Worm (Caenorhabditis elegans) whole organism, young adult: Measurements from ENCODE around the gene skr-3.

Experiments used
- B0336.3 ChIP-seq: fragments of 200-800 bp; sonication (Bioruptor generic); IDR thresholded peaks from 2 replicates; pipeline ENCODE4 v1.3.6; 2022; ENCODE audit warnings: missing genetic modification characterization, missing compliant biosample characterization
- C06A6.2 ChIP-seq: fragments of 200-800 bp; sonication (Bioruptor generic); conservative IDR thresholded peaks from 2 replicates; pipeline ENCODE4 v1.3.6; 2022; ENCODE audit warnings: missing genetic modification characterization, missing compliant biosample characterization
- F10E7.11 ChIP-seq: sonication (generic microtip); optimal IDR thresholded peaks from 2 replicates; lab custom pipeline; 2017; ENCODE audit warnings: mild to moderate bottlenecking, missing genetic modification characterization, moderate library complexity, missing compliant biosample characterization
- K12H6.12 ChIP-seq: fragments of 200-800 bp; sonication (Bioruptor generic); optimal IDR thresholded peaks from 2 replicates; lab custom pipeline; 2018; ENCODE audit warnings: mild to moderate bottlenecking, missing genetic modification characterization, missing compliant biosample characterization
- akir-1 ChIP-seq: fragments of 200-800 bp; sonication (Bioruptor generic); optimal IDR thresholded peaks from 2 replicates; lab custom pipeline; 2018; ENCODE audit warnings: mild to moderate bottlenecking, missing genetic modification characterization, moderate library complexity, missing compliant biosample characterization
- ama-1 ChIP-seq, 3 experiments: fragments of 150-350 bp in 1 of 3; sonication (generic microtip) in 2 of 3; optimal IDR thresholded peaks; 2 replicates each; lab custom pipeline; 2014 to 2018; ENCODE audit warnings: missing biosample characterization in 2 of 3, missing genetic modification characterization in 2 of 3, missing genetic modification reagents in 2 of 3
- bed-2 ChIP-seq: fragments of 200-800 bp; sonication (Bioruptor generic); IDR thresholded peaks from 2 replicates; pipeline ENCODE4 v1.3.6; 2022; ENCODE audit warnings: missing genetic modification reagents, missing genetic modification characterization, missing compliant biosample characterization
- cebp-1 ChIP-seq, 2 experiments: fragments of 200-800 bp in 1 of 2; sonication (Bioruptor generic) in 1 of 2; sonication (generic microtip) in 1 of 2; IDR thresholded peaks in 1 of 2; optimal IDR thresholded peaks in 1 of 2; 2 replicates each; pipeline versions ENCODE4 v1.3.6 to Lab custom; 2017 to 2022; ENCODE audit warnings: missing compliant biosample characterization in 2 of 2, missing genetic modification characterization in 2 of 2, mild to moderate bottlenecking in 1 of 2, missing genetic modification reagents in 1 of 2, moderate library complexity in 1 of 2
- egl-18 ChIP-seq: fragments of 200-800 bp; sonication (Bioruptor generic); IDR thresholded peaks from 2 replicates; pipeline ENCODE4 v1.3.6; 2022; ENCODE audit warnings: missing genetic modification reagents, missing genetic modification characterization, missing compliant biosample characterization
- ekl-4 ChIP-seq: fragments of 200-800 bp; sonication (Bioruptor generic); IDR thresholded peaks from 2 replicates; pipeline ENCODE4 v1.3.6; 2022; ENCODE audit warnings: missing genetic modification reagents, missing genetic modification characterization, missing compliant biosample characterization
- hlh-26 ChIP-seq: fragments of 200-800 bp; sonication (Bioruptor generic); conservative IDR thresholded peaks from 2 replicates; pipeline ENCODE4 v1.3.6; 2022; ENCODE audit warnings: missing genetic modification reagents, missing genetic modification characterization, missing compliant biosample characterization
- let-526 ChIP-seq: fragments of 200-800 bp; sonication (Bioruptor generic); IDR thresholded peaks from 2 replicates; pipeline ENCODE4 v1.3.6; 2022; ENCODE audit warnings: missing genetic modification reagents, missing genetic modification characterization, missing compliant biosample characterization
- lin-54 ChIP-seq: fragments of 200-800 bp; sonication (Bioruptor generic); optimal IDR thresholded peaks from 2 replicates; lab custom pipeline; 2018; ENCODE audit warnings: mild to moderate bottlenecking, missing genetic modification characterization, missing compliant biosample characterization
- lsy-27 ChIP-seq: sonication (generic microtip); optimal IDR thresholded peaks from 2 replicates; lab custom pipeline; 2017; ENCODE audit warnings: missing genetic modification characterization, mild to moderate bottlenecking, missing compliant biosample characterization, antibody characterized with exemption, missing genotype, borderline replicate concordance; ENCODE audit not compliant: insufficient read depth
- madf-10 ChIP-seq: sonication (generic microtip); optimal IDR thresholded peaks from 2 replicates; lab custom pipeline; 2016; ENCODE audit warnings: mild to moderate bottlenecking, missing genetic modification characterization, missing compliant biosample characterization
- madf-3 ChIP-seq: fragments of 200-800 bp; sonication (Bioruptor generic); IDR thresholded peaks from 2 replicates; pipeline ENCODE4 v1.3.6; 2022; ENCODE audit warnings: missing genetic modification reagents, missing genetic modification characterization, missing compliant biosample characterization
- madf-8 ChIP-seq: fragments of 200-800 bp; sonication (Bioruptor generic); conservative IDR thresholded peaks from 2 replicates; pipeline ENCODE4 v1.3.6; 2022; ENCODE audit warnings: missing genetic modification reagents, missing genetic modification characterization, missing compliant biosample characterization
- mes-4 ChIP-seq: sonication (generic microtip); optimal IDR thresholded peaks from 2 replicates; lab custom pipeline; 2016; ENCODE audit warnings: missing genotype, missing genetic modification characterization, missing compliant biosample characterization
- mxl-1 ChIP-seq: sonication (generic microtip); optimal IDR thresholded peaks from 2 replicates; lab custom pipeline; 2016; ENCODE audit warnings: missing genetic modification characterization, missing compliant biosample characterization
- nfya-1 ChIP-seq: sonication (generic microtip); optimal IDR thresholded peaks from 2 replicates; lab custom pipeline; 2017; ENCODE audit warnings: antibody characterized with exemption, missing compliant biosample characterization, missing genetic modification characterization, borderline replicate concordance; ENCODE audit not compliant: insufficient read depth
- nhr-179 ChIP-seq: sonication (generic microtip); optimal IDR thresholded peaks from 2 replicates; lab custom pipeline; 2016; ENCODE audit warnings: mild to moderate bottlenecking, missing genetic modification characterization, missing compliant biosample characterization
- nhr-80 ChIP-seq: sonication (generic microtip); optimal IDR thresholded peaks from 2 replicates; lab custom pipeline; 2016; ENCODE audit warnings: missing genetic modification characterization, missing compliant biosample characterization
- pha-4 ChIP-seq: fragments of 150-350 bp; sonication (generic microtip); optimal IDR thresholded peaks from 2 replicates; lab custom pipeline; 2014; ENCODE audit warnings: missing biosample characterization, missing genetic modification reagents, missing genetic modification characterization
- rcor-1 ChIP-seq: fragments of 200-800 bp; sonication (Bioruptor generic); IDR thresholded peaks from 2 replicates; pipeline ENCODE4 v1.3.6; 2022; ENCODE audit warnings: missing genetic modification reagents, missing genetic modification characterization, missing compliant biosample characterization
- rec-8 ChIP-seq, 2 experiments: sonication (generic microtip); optimal IDR thresholded peaks; 2 replicates each; lab custom pipeline; 2016; ENCODE audit warnings: mild to moderate bottlenecking in 2 of 2, missing genetic modification characterization in 2 of 2, missing genetic modification reagents in 2 of 2, missing genotype in 2 of 2, missing biosample characterization in 1 of 2, missing compliant biosample characterization in 1 of 2, moderate library complexity in 1 of 2
- snpc-1.1 ChIP-seq: sonication (generic microtip); optimal IDR thresholded peaks from 2 replicates; lab custom pipeline; 2017; ENCODE audit warnings: missing genetic modification characterization, mild to moderate bottlenecking, missing compliant biosample characterization, antibody characterized with exemption, moderate library complexity, missing genotype, missing genetic modification reagents; ENCODE audit not compliant: insufficient read depth
- snpc-3.4 ChIP-seq: sonication (generic microtip); optimal IDR thresholded peaks from 2 replicates; lab custom pipeline; 2017; ENCODE audit warnings: missing genetic modification characterization, mild to moderate bottlenecking, missing compliant biosample characterization, antibody characterized with exemption, moderate library complexity, missing genotype, missing genetic modification reagents
- somi-1 ChIP-seq: fragments of 200-800 bp; sonication (Bioruptor generic); optimal IDR thresholded peaks from 2 replicates; lab custom pipeline; 2018; ENCODE audit warnings: mild to moderate bottlenecking, missing genetic modification characterization, missing compliant biosample characterization
- tlf-1 ChIP-seq: fragments of 200-800 bp; sonication (Bioruptor generic); optimal IDR thresholded peaks from 2 replicates; lab custom pipeline; 2018; ENCODE audit warnings: mild to moderate bottlenecking, missing genetic modification characterization, missing compliant biosample characterization
- xnd-1 ChIP-seq: sonication (generic microtip); optimal IDR thresholded peaks from 2 replicates; lab custom pipeline; 2016; ENCODE audit warnings: missing genotype, missing genetic modification reagents, missing genetic modification characterization, missing compliant biosample characterization
- zfh-2 ChIP-seq: fragments of 200-800 bp; sonication (Bioruptor generic); conservative IDR thresholded peaks from 2 replicates; pipeline ENCODE4 v1.3.6; 2022; ENCODE audit warnings: missing genetic modification reagents, missing genetic modification characterization, missing compliant biosample characterization
- ztf-3 ChIP-seq: fragments of 200-800 bp; sonication (Bioruptor generic); optimal IDR thresholded peaks from 2 replicates; lab custom pipeline; 2018; ENCODE audit warnings: mild to moderate bottlenecking, missing genetic modification characterization, missing compliant biosample characterization

skr-3 gene

DNA sequence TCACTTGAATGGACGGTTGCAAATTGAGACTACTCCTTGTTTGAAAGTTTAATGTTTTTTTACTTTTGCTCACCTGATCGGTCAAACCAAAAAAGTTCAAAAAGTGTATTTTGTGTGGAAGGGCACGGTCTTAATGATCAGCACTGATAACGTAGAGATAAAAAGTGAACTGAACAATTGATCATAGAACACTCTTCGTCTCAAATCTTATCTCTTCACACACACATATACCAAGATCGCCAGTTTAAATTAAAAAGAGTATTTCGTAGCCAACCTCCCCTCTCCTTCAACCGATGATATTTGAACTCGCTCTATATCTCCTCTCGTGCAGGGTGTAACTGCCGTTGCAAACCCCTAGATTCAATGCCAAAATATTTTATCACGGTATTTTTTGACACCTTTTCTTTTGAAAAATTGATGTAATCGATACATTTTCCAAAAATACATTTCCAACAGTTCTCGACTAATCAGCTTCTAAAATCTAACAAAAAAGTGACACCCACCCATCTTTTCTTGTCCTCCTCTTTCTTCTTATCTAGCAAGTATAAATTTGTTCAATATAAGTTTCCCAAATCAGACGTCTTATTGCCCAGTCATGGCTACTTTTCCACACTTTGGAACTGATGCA is 20.7 kb upstream of the skr-3 start, which contains the start of gene cth-1:
Gene cth-1, plus strand, starts transcription at position 578 of the 628 bp plus-strand sequence.
- no peak for TF ChIP-seq B0336.3 (GFP tag; lab: Robert Waterston, UW)
- no peak for TF ChIP-seq madf-10 (tag; lab: Kevin White, UChicago)
- no peak for TF ChIP-seq hlh-26 (GFP tag; lab: Robert Waterston, UW)
- no peak for TF ChIP-seq egl-18 (GFP tag; lab: Robert Waterston, UW)
- TF ChIP-seq madf-3: no peak
- TF ChIP-seq nhr-80: peak; percentile 68
- TF ChIP-seq, all 124 proteins: peak for 1

ce11 chrV:16103594-16103993 is 17.3 kb upstream of the skr-3 start, which contains the start of gene argk-1:
argk-1 (plus strand) TSS chrV:16103894.
- TF ChIP-seq rec-8 (tag; optimal IDR thresholded peaks at IDR 0.05; lab: Kevin White, UChicago): no peak
- no peak for TF ChIP-seq ama-1 (optimal IDR thresholded peaks at IDR 0.05; lab: Kevin White, UChicago)
- no peak for TF ChIP-seq ama-1 (GFP tag; optimal IDR thresholded peaks at IDR 0.05; lab: Kevin White, UChicago)
- no peak for TF ChIP-seq tlf-1 (GFP tag; lab: Kevin White, UChicago)
- no peak for TF ChIP-seq let-526 (GFP tag; lab: Robert Waterston, UW)
- TF ChIP-seq xnd-1: no peak
- no peak for TF ChIP-seq F10E7.11 (tag; lab: Kevin White, UChicago)
- TF ChIP-seq, all 124 proteins: peak for 0

ce11 chrV:16114237-16114636 is 6.6 kb upstream of the skr-3 start, which contains the start of gene srxa-16:
srxa-16 (minus strand) TSS chrV:16114337.
- no peak for TF ChIP-seq madf-8 (GFP tag; lab: Robert Waterston, UW)
- TF ChIP-seq nhr-179: no peak
- TF ChIP-seq, all 124 proteins: peak for 0

ce11 chrV:16115381-16115780 is 5.5 kb upstream of the skr-3 start, which contains the start of gene str-25:
str-25 (plus strand) TSS chrV:16115681.
- TF ChIP-seq akir-1 (no peak), K12H6.12 (tag; lab: Kevin White, UChicago) (no peak), ekl-4 (GFP tag; lab: Robert Waterston, UW) (no peak), hlh-26 (GFP tag; lab: Robert Waterston, UW) (no peak), pha-4 (tag; lab: Kevin White, UChicago) (no peak), nfya-1 (no peak), rec-8 (tag; optimal IDR thresholded peaks at IDR 0.05; lab: Kevin White, UChicago) (no peak)

DNA sequence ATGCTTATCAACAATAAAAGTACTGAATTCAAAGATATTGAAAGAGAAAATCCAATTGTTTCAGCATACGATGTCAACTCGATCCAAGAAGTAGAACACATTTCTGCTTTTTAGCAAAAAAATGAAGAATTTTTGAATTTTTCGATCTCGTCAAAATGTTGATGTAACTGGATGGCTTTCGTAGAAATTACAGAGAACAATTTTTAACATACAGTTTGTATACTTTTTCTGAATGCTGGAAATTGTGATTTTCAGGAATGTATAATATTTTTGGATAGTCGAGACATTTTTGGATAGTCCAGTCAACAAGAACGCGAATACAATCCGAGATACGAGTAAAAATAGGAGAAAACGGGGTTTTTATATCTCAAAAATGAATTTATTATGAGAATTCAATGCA is 2.3 kb upstream of the skr-3 start, which contains the start of gene str-103:
Gene str-103, minus strand, starts transcription at position 101 of the 400 bp plus-strand sequence.
- TF ChIP-seq snpc-1.1 (tag; lab: Kevin White, UChicago) (no peak), akir-1 (no peak), xnd-1 (no peak), mxl-1 (no peak), lin-54 (no peak), rcor-1 (GFP tag; lab: Robert Waterston, UW) (no peak), ztf-3 (no peak), nhr-80 (no peak), lsy-27 (tag; lab: Kevin White, UChicago) (no peak), zfh-2 (no peak), snpc-3.4 (tag; lab: Kevin White, UChicago) (no peak)

- TF ChIP-seq hlh-26 (GFP tag; lab: Robert Waterston, UW) (no peak), somi-1 (GFP tag; lab: Kevin White, UChicago) (no peak), bed-2 (GFP tag; lab: Robert Waterston, UW) (no peak), mes-4 (tag; lab: Kevin White, UChicago) (no peak), cebp-1 (GFP tag; IDR thresholded peaks at IDR 0.05; lab: Robert Waterston, UW) (no peak), cebp-1 (tag; optimal IDR thresholded peaks at IDR 0.05; lab: Kevin White, UChicago) (peak; percentile 86), lin-54 (no peak), C06A6.2 (GFP tag; lab: Robert Waterston, UW) (no peak)
- TF ChIP-seq, all 124 proteins: peak for 1
Observed at ce11 chrV:16120499-16120898, 385 bp upstream of the skr-3 start.
